Fruit fly (Drosophila melanogaster): ENCODE results near the gene GCS2beta.

DNA sequence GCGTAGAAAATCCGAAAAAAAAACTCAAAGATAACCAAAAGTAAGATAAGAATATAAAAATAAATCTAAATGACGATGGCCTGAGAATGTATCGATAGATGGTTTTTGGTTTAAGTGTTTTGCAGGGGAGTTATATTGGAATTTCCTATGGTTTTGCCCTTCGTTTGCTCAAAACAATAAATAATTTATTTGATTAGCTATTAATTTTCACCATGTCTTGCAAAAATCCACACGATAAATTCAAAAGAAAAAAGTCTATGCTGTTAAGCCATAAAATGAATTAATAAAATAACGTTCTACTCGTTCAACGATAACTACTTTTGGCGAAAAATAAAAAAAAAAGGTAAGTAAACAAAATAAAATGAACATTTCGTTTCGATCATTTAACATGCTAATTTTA lies 37.0 kb downstream of the GCS2beta start:
- TF ChIP-seq Hr96 (GFP tag; optimal IDR thresholded peaks at IDR 0.05) (no peak), cic (GFP tag; optimal IDR thresholded peaks at IDR 0.05) (no peak), CG7101 (tag; optimal IDR thresholded peaks at IDR 0.05) (no peak), CG11617 (GFP tag; optimal IDR thresholded peaks at IDR 0.05) (no peak), tj (GFP tag; optimal IDR thresholded peaks at IDR 0.05) (no peak), CG7045 (GFP tag; optimal IDR thresholded peaks at IDR 0.05) (no peak), cnc (optimal IDR thresholded peaks at IDR 0.05) (no peak), toe (GFP tag; optimal IDR thresholded peaks at IDR 0.05) (no peak)

Data from whole organism, adult.